Fruit fly (Drosophila melanogaster) whole organism, embryonic: Measurements from ENCODE around the gene rut.

Experiments used
- Abd-B ChIP-seq: fragments of 200-800 bp; sonication (Bioruptor generic); optimal IDR thresholded peaks from 2 replicates; lab custom pipeline; 2018; ENCODE audit warnings: missing biosample characterization, mild to moderate bottlenecking, missing genetic modification characterization, moderate library complexity
- Bteb2 ChIP-seq: fragments of 200-800 bp; sonication (Bioruptor generic); optimal IDR thresholded peaks from 2 replicates; lab custom pipeline; 2016; ENCODE audit warnings: missing biosample characterization, missing genetic modification characterization
- CG14710 ChIP-seq: fragments of 200-800 bp; sonication (Bioruptor generic); optimal IDR thresholded peaks from 3 replicates; lab custom pipeline; 2019; ENCODE audit warnings: missing biosample characterization, mild to moderate bottlenecking, missing genetic modification characterization, moderate library complexity
- CG1603 ChIP-seq: fragments of 200-800 bp; sonication (Bioruptor generic); optimal IDR thresholded peaks from 2 replicates; lab custom pipeline; 2019; ENCODE audit warnings: missing biosample characterization, mild to moderate bottlenecking, missing genetic modification characterization, moderate library complexity
- CG16863 ChIP-seq: fragments of 200-800 bp; sonication (Bioruptor generic); optimal IDR thresholded peaks from 3 replicates; lab custom pipeline; 2016; ENCODE audit warnings: missing biosample characterization, missing genetic modification characterization
- CG17359 ChIP-seq: fragments of 200-800 bp; sonication (Bioruptor generic); optimal IDR thresholded peaks from 3 replicates; lab custom pipeline; 2018; ENCODE audit warnings: missing biosample characterization, mild to moderate bottlenecking, missing genetic modification characterization, moderate library complexity
- CG1792 ChIP-seq: fragments of 200-800 bp; sonication (Bioruptor generic); optimal IDR thresholded peaks from 2 replicates; lab custom pipeline; 2016; ENCODE audit warnings: missing biosample characterization, missing genetic modification characterization
- CG18599 ChIP-seq: fragments of 200-800 bp; sonication (Bioruptor generic); optimal IDR thresholded peaks from 3 replicates; lab custom pipeline; 2017; ENCODE audit warnings: missing biosample characterization, missing genetic modification characterization, mild to moderate bottlenecking, moderate library complexity, missing genetic modification reagents
- CG2712 ChIP-seq: fragments of 200-800 bp; optimal IDR thresholded peaks from 3 replicates; lab custom pipeline; 2019; ENCODE audit warnings: missing biosample characterization, mild to moderate bottlenecking, missing genetic modification characterization, moderate library complexity
- CG33557 ChIP-seq: fragments of 200-800 bp; sonication (Bioruptor generic); optimal IDR thresholded peaks from 2 replicates; lab custom pipeline; 2019; ENCODE audit warnings: missing biosample characterization, mild to moderate bottlenecking, missing genetic modification characterization, moderate library complexity
- CG3847 ChIP-seq: fragments of 200-800 bp; sonication (Bioruptor generic); IDR thresholded peaks from 2 replicates; pipeline ENCODE4 v1.3.6; 2022; ENCODE audit warnings: missing biosample characterization, missing genetic modification characterization
- CG4424 ChIP-seq: fragments of 200-800 bp; sonication (Bioruptor generic); optimal IDR thresholded peaks from 3 replicates; lab custom pipeline; 2016; ENCODE audit warnings: missing biosample characterization, missing genetic modification characterization
- CG5245 ChIP-seq: fragments of 200-800 bp; sonication (Bioruptor generic); optimal IDR thresholded peaks from 3 replicates; lab custom pipeline; 2016; ENCODE audit warnings: missing biosample characterization, missing genetic modification characterization
- CG6854 ChIP-seq: fragments of 200-800 bp; sonication (Bioruptor generic); optimal IDR thresholded peaks from 3 replicates; lab custom pipeline; 2017; ENCODE audit warnings: missing biosample characterization, mild to moderate bottlenecking, missing genetic modification characterization
- CTCF ChIP-seq: fragments of 200-800 bp; sonication (Bioruptor generic); optimal IDR thresholded peaks from 2 replicates; lab custom pipeline; 2017; ENCODE audit warnings: missing biosample characterization, mild to moderate bottlenecking, missing genetic modification characterization, moderate library complexity
- CoRest ChIP-seq: fragments of 200-800 bp; sonication (Bioruptor generic); optimal IDR thresholded peaks from 3 replicates; lab custom pipeline; 2018; ENCODE audit warnings: missing biosample characterization, mild to moderate bottlenecking, missing genetic modification characterization, moderate library complexity
- Dref ChIP-seq: fragments of 200-800 bp; sonication (Bioruptor generic); IDR thresholded peaks from 2 replicates; pipeline ENCODE4 v1.3.6; 2022; ENCODE audit warnings: missing biosample characterization, missing genetic modification characterization
- Fer2 ChIP-seq: fragments of 200-800 bp; sonication (Bioruptor generic); optimal IDR thresholded peaks from 2 replicates; lab custom pipeline; 2018; ENCODE audit warnings: missing biosample characterization, mild to moderate bottlenecking, missing genetic modification characterization, moderate library complexity
- H2.0 ChIP-seq: fragments of 200-800 bp; sonication (Bioruptor generic); IDR thresholded peaks from 2 replicates; pipeline ENCODE4 v1.3.6; 2022; ENCODE audit warnings: missing biosample characterization, missing genetic modification characterization
- HLHmδ ChIP-seq: fragments of 200-800 bp; sonication (Bioruptor generic); optimal IDR thresholded peaks from 2 replicates; lab custom pipeline; 2018; ENCODE audit warnings: missing biosample characterization, mild to moderate bottlenecking, missing genetic modification characterization, moderate library complexity
- Kr ChIP-seq: fragments of 200-800 bp; sonication (Bioruptor generic); optimal IDR thresholded peaks from 2 replicates; lab custom pipeline; 2017; ENCODE audit warnings: missing biosample characterization, mild to moderate bottlenecking, missing genetic modification characterization
- Meics ChIP-seq: fragments of 200-800 bp; sonication (Bioruptor generic); optimal IDR thresholded peaks from 2 replicates; lab custom pipeline; 2017; ENCODE audit warnings: missing biosample characterization, mild to moderate bottlenecking, missing genetic modification characterization
- Mrtf ChIP-seq: fragments of 200-800 bp; sonication (Bioruptor generic); IDR thresholded peaks from 3 replicates; pipeline ENCODE4 v1.3.6; 2022; ENCODE audit warnings: missing biosample characterization, missing genetic modification characterization
- Nf-YA ChIP-seq: fragments of 200-800 bp; sonication (Bioruptor generic); IDR thresholded peaks from 2 replicates; pipeline ENCODE4 v1.3.6; 2022; ENCODE audit warnings: missing biosample characterization, missing genetic modification characterization
- NfI ChIP-seq: fragments of 200-800 bp; sonication (Bioruptor generic); optimal IDR thresholded peaks from 3 replicates; lab custom pipeline; 2018; ENCODE audit warnings: missing biosample characterization, mild to moderate bottlenecking, missing genetic modification characterization, moderate library complexity
- Sox102F ChIP-seq: fragments of 200-800 bp; sonication (Bioruptor generic); optimal IDR thresholded peaks from 2 replicates; lab custom pipeline; 2018; ENCODE audit warnings: missing biosample characterization, mild to moderate bottlenecking, missing genetic modification characterization, moderate library complexity
- Spps ChIP-seq: fragments of 200-800 bp; sonication (Bioruptor generic); optimal IDR thresholded peaks from 2 replicates; lab custom pipeline; 2018; ENCODE audit warnings: missing biosample characterization, mild to moderate bottlenecking, missing genetic modification characterization
- Ssrp ChIP-seq: fragments of 200-800 bp; sonication (Bioruptor generic); optimal IDR thresholded peaks from 2 replicates; lab custom pipeline; 2018; ENCODE audit warnings: missing biosample characterization, mild to moderate bottlenecking, missing genetic modification characterization, moderate library complexity
- Stat92E ChIP-seq, 3 experiments: fragments of >200 bp in 2 of 3; fragments of 200-800 bp in 1 of 3; sonication (Bioruptor generic) in 1 of 3; optimal IDR thresholded peaks; 2 replicates each; lab custom pipeline; 2017 to 2019; ENCODE audit warnings: missing biosample characterization in 3 of 3, missing genetic modification characterization in 3 of 3, mild to moderate bottlenecking in 1 of 3, moderate library complexity in 1 of 3
- Tbp ChIP-seq: fragments of >200 bp; optimal IDR thresholded peaks from 2 replicates; lab custom pipeline; 2018; ENCODE audit warnings: missing biosample characterization, missing genetic modification characterization
- Xbp1 ChIP-seq: fragments of 200-800 bp; sonication (Bioruptor generic); optimal IDR thresholded peaks from 3 replicates; lab custom pipeline; 2016; ENCODE audit warnings: missing biosample characterization, mild to moderate bottlenecking, missing genetic modification characterization
- chif ChIP-seq, 2 experiments: fragments of 200-800 bp; sonication (Bioruptor generic); optimal IDR thresholded peaks; 3 replicates each; lab custom pipeline; 2016; ENCODE audit warnings: missing biosample characterization in 2 of 2, missing genetic modification characterization in 2 of 2
- chn ChIP-seq: fragments of 200-800 bp; sonication (Bioruptor generic); optimal IDR thresholded peaks from 2 replicates; lab custom pipeline; 2016; ENCODE audit warnings: missing biosample characterization, missing genetic modification characterization
- dmrt11E ChIP-seq: fragments of 200-800 bp; sonication (Bioruptor generic); optimal IDR thresholded peaks from 3 replicates; lab custom pipeline; 2018; ENCODE audit warnings: missing biosample characterization, mild to moderate bottlenecking, missing genetic modification characterization, moderate library complexity
- ems ChIP-seq: fragments of 200-800 bp; sonication (Bioruptor generic); optimal IDR thresholded peaks from 3 replicates; lab custom pipeline; 2016; ENCODE audit warnings: missing biosample characterization, missing genetic modification characterization
- eyg ChIP-seq: fragments of 200-800 bp; sonication (Bioruptor generic); optimal IDR thresholded peaks from 3 replicates; lab custom pipeline; 2016; ENCODE audit warnings: missing biosample characterization, missing genetic modification characterization
- gcm2 ChIP-seq: fragments of 200-800 bp; sonication (Bioruptor generic); optimal IDR thresholded peaks from 2 replicates; lab custom pipeline; 2016; ENCODE audit warnings: missing biosample characterization, missing genetic modification characterization
- gsb ChIP-seq: fragments of 200-800 bp; sonication (Bioruptor generic); IDR thresholded peaks from 2 replicates; pipeline ENCODE4 v1.3.6; 2022; ENCODE audit warnings: missing biosample characterization, missing genetic modification characterization
- her ChIP-seq: fragments of 200-800 bp; sonication (Bioruptor generic); optimal IDR thresholded peaks from 2 replicates; lab custom pipeline; 2016; ENCODE audit warnings: missing biosample characterization, missing genetic modification characterization
- kah ChIP-seq: fragments of 200-800 bp; sonication (Bioruptor generic); optimal IDR thresholded peaks from 2 replicates; lab custom pipeline; 2018; ENCODE audit warnings: missing biosample characterization, mild to moderate bottlenecking, missing genetic modification characterization
- maf-S ChIP-seq: fragments of 200-800 bp; sonication (Bioruptor generic); optimal IDR thresholded peaks from 2 replicates; lab custom pipeline; 2016; ENCODE audit warnings: missing biosample characterization, missing genetic modification characterization
- mld ChIP-seq: fragments of 200-800 bp; sonication (Bioruptor generic); IDR thresholded peaks from 3 replicates; pipeline ENCODE4 v1.3.6; 2022; ENCODE audit warnings: missing biosample characterization, missing genetic modification characterization; ENCODE audit not compliant: partially characterized antibody
- phol ChIP-seq: fragments of 200-800 bp; sonication (Bioruptor generic); optimal IDR thresholded peaks from 3 replicates; lab custom pipeline; 2018; ENCODE audit warnings: missing biosample characterization, mild to moderate bottlenecking, missing genetic modification characterization, moderate library complexity
- pros ChIP-seq: fragments of 200-800 bp; sonication (Bioruptor generic); optimal IDR thresholded peaks from 3 replicates; lab custom pipeline; 2019; ENCODE audit warnings: missing biosample characterization, mild to moderate bottlenecking, missing genetic modification characterization, moderate library complexity
- pum ChIP-seq: fragments of 200-800 bp; sonication (Bioruptor generic); optimal IDR thresholded peaks from 2 replicates; lab custom pipeline; 2016; ENCODE audit warnings: missing biosample characterization, missing genetic modification characterization
- schlank ChIP-seq: fragments of 200-800 bp; sonication (Bioruptor generic); optimal IDR thresholded peaks from 2 replicates; lab custom pipeline; 2018; ENCODE audit warnings: missing biosample characterization, mild to moderate bottlenecking, missing genetic modification characterization
- sens ChIP-seq: fragments of 200-800 bp; sonication (Bioruptor generic); peaks from one replicate; lab custom pipeline; 2016; ENCODE audit warnings: missing biosample characterization, missing genetic modification characterization
- slp2 ChIP-seq: fragments of 200-800 bp; sonication (Bioruptor generic); optimal IDR thresholded peaks from 2 replicates; lab custom pipeline; 2016; ENCODE audit warnings: missing biosample characterization, missing genetic modification characterization
- sob ChIP-seq: fragments of 200-800 bp; sonication (Bioruptor generic); IDR thresholded peaks from 2 replicates; pipeline ENCODE4 v1.3.6; 2022; ENCODE audit warnings: missing biosample characterization, missing genetic modification characterization
- tin ChIP-seq: fragments of 200-800 bp; sonication (Bioruptor generic); optimal IDR thresholded peaks from 3 replicates; lab custom pipeline; 2016; ENCODE audit warnings: missing biosample characterization, missing genetic modification characterization
- tup ChIP-seq: fragments of 200-800 bp; sonication (Bioruptor generic); optimal IDR thresholded peaks from 2 replicates; lab custom pipeline; 2016; ENCODE audit warnings: missing biosample characterization, mild to moderate bottlenecking, missing genetic modification characterization, moderate library complexity
- zfh1 ChIP-seq: fragments of 200-800 bp; sonication (Bioruptor generic); IDR thresholded peaks from 3 replicates; pipeline ENCODE4 v1.3.6; 2022; ENCODE audit warnings: missing biosample characterization, missing genetic modification characterization

rut gene

dm6 chrX:14738420-14738819 lies 87.5 kb downstream of the rut start (continued):
- TF ChIP-seq her = no peak
- peak; percentile 29 for TF ChIP-seq pum (GFP tag; lab: Kevin White, UChicago)
- TF ChIP-seq HLHmδ (GFP tag; lab: Kevin White, UChicago) = no peak
- TF ChIP-seq CG33557 (GFP tag; lab: Kevin White, UChicago) = no peak
- no peak for TF ChIP-seq Spps (tag; lab: Kevin White, UChicago)
- TF ChIP-seq CG1792 (GFP tag; lab: Kevin White, UChicago) = no peak
- TF ChIP-seq CG4424 = peak; percentile 15
- no peak for TF ChIP-seq CG16863 (GFP tag; lab: Kevin White, UChicago)
- no peak for TF ChIP-seq Kr
- TF ChIP-seq gsb (GFP tag; lab: Robert Waterston, UW) = no peak
- TF ChIP-seq CG14710 (tag; lab: Kevin White, UChicago) = peak; percentile 2
- TF ChIP-seq Stat92E (GFP tag; optimal IDR thresholded peaks at IDR 0.05; lab: Kevin White, UChicago) = no peak
- peak; percentile 42 for TF ChIP-seq sens (GFP tag; lab: Kevin White, UChicago)
- no peak for TF ChIP-seq Tbp (GFP tag; lab: Kevin White, UChicago)
- TF ChIP-seq Bteb2 = no peak
- no peak for TF ChIP-seq schlank (tag; lab: Kevin White, UChicago)
- peak; percentile 20 for TF ChIP-seq dmrt11E (tag; lab: Kevin White, UChicago)
- TF ChIP-seq Meics = peak; percentile 2
- TF ChIP-seq ems (GFP tag; lab: Kevin White, UChicago) = no peak
- TF ChIP-seq Ssrp (tag; lab: Kevin White, UChicago) = peak; percentile 33
- TF ChIP-seq NfI (GFP tag; lab: Kevin White, UChicago) = no peak
- TF ChIP-seq phol = peak; percentile 34
- TF ChIP-seq pros = no peak
- peak; percentile 16 for TF ChIP-seq slp2 (GFP tag; lab: Kevin White, UChicago)
- TF ChIP-seq CG1603 (tag; lab: Kevin White, UChicago) = peak; percentile 48
- TF ChIP-seq CG6854 (GFP tag; lab: Kevin White, UChicago) = no peak
- no peak for TF ChIP-seq CG18599
- no peak for TF ChIP-seq gcm2 (GFP tag; lab: Kevin White, UChicago)
- peak; percentile 13 for TF ChIP-seq CG5245 (GFP tag; lab: Kevin White, UChicago)
- TF ChIP-seq tin (GFP tag; lab: Kevin White, UChicago) = peak; percentile 9
- TF ChIP-seq Sox102F = peak; percentile 46
- peak; percentile 26 for TF ChIP-seq Xbp1 (GFP tag; lab: Kevin White, UChicago)
- TF ChIP-seq Nf-YA = 0 out of 2 replicates have a peak, but pooled peaks have one; percentile 20
- no peak for TF ChIP-seq kah
- peak; percentile 10; the same call in 1 of the 2 replicates for TF ChIP-seq H2.0 (GFP tag; lab: Robert Waterston, UW)
- peak; percentile 9 for TF ChIP-seq CoRest
- TF ChIP-seq Mrtf (GFP tag; lab: Robert Waterston, UW) = no peak
- no peak for TF ChIP-seq tup
- TF ChIP-seq maf-S = no peak
- peak; percentile 30 for TF ChIP-seq CG2712 (tag; lab: Kevin White, UChicago)
- no peak for TF ChIP-seq Fer2 (tag; lab: Kevin White, UChicago)
- peak; percentile 20 for TF ChIP-seq Abd-B (GFP tag; lab: Kevin White, UChicago)
- peak; percentile 28 for TF ChIP-seq CG17359 (tag; lab: Kevin White, UChicago)
- TF ChIP-seq mld (GFP tag; lab: Robert Waterston, UW) = no peak
- no peak for TF ChIP-seq CG3847 (GFP tag; lab: Robert Waterston, UW)
- TF ChIP-seq CTCF = no peak
- no peak for TF ChIP-seq sob (GFP tag; lab: Robert Waterston, UW)
- 0 out of 3 replicates have a peak, but pooled peaks have one; percentile 29 for TF ChIP-seq zfh1 (GFP tag; lab: Robert Waterston, UW)
- no peak for TF ChIP-seq Dref (GFP tag; lab: Robert Waterston, UW)
- peak; percentile 2 for TF ChIP-seq chn (GFP tag; lab: Kevin White, UChicago)
- no peak for TF ChIP-seq eyg (GFP tag; lab: Kevin White, UChicago)
- TF ChIP-seq chif (GFP tag; optimal IDR thresholded peaks at IDR 0.05; lab: Kevin White, UChicago) = peak; percentile 14 to 29
